Worm (Caenorhabditis elegans): ENCODE data around the gene W06G6.9.

Gene W06G6.9

ce11 chrV:16692988-16693387, 46.7 kb upstream of the W06G6.9 start:
- TF ChIP-seq ceh-30 (tag; optimal IDR thresholded peaks at IDR 0.05) (no peak), nhr-11 (tag; optimal IDR thresholded peaks at IDR 0.05) (no peak), pros-1 (tag; optimal IDR thresholded peaks at IDR 0.05) (no peak), che-1 (tag; optimal IDR thresholded peaks at IDR 0.05) (no peak), unc-3 (GFP tag; conservative IDR thresholded peaks at IDR 0.05) (no peak), unc-3 (tag; optimal IDR thresholded peaks at IDR 0.05) (no peak), ttx-3 (tag; optimal IDR thresholded peaks at IDR 0.05) (no peak), pha-4 (tag; optimal IDR thresholded peaks at IDR 0.05) (no peak)

ce11 chrV:16687227-16687626, 41.0 kb upstream of the W06G6.9 start, which contains the start of gene srz-102:
Gene srz-102 (plus strand): TSS chrV:16687527.
- TF ChIP-seq tbx-2 (tag; optimal IDR thresholded peaks at IDR 0.05) (no peak), K02D7.2 (tag; optimal IDR thresholded peaks at IDR 0.05) (no peak), nhr-232 (tag; optimal IDR thresholded peaks at IDR 0.05) (no peak), ceh-6 (GFP tag; optimal IDR thresholded peaks at IDR 0.05) (no peak), ceh-31 (tag; optimal IDR thresholded peaks at IDR 0.05) (no peak), C08G9.2 (tag; optimal IDR thresholded peaks at IDR 0.05) (no peak), ceh-24 (tag; optimal IDR thresholded peaks at IDR 0.05) (no peak), nhr-11 (tag; optimal IDR thresholded peaks at IDR 0.05) (no peak), ceh-14 (tag; optimal IDR thresholded peaks at IDR 0.05) (no peak), hlh-13 (GFP tag; optimal IDR thresholded peaks at IDR 0.05) (no peak), ceh-19 (GFP tag; optimal IDR thresholded peaks at IDR 0.05) (no peak), syd-9 (tag; optimal IDR thresholded peaks at IDR 0.05) (no peak), dmd-4 (tag; optimal IDR thresholded peaks at IDR 0.05; ENCODE audit: borderline replicate concordance) (no peak), ceh-34 (tag; optimal IDR thresholded peaks at IDR 0.05) (no peak)

- no peak for TF ChIP-seq ceh-22 (tag; optimal IDR thresholded peaks at IDR 0.05)
Measured at ce11 chrV:16685725-16686124, 39.5 kb upstream of the W06G6.9 start, which contains the start of gene srw-43. Gene srw-43 (plus strand): TSS chrV:16686025.

ce11 chrV:16683359-16683758, 37.1 kb upstream of the W06G6.9 start:
- TF ChIP-seq sox-4 (tag; optimal IDR thresholded peaks at IDR 0.05) (no peak), syd-9 (tag; optimal IDR thresholded peaks at IDR 0.05) (no peak), che-1 (tag; optimal IDR thresholded peaks at IDR 0.05) (no peak), ceh-30 (tag; optimal IDR thresholded peaks at IDR 0.05) (no peak), sox-2 (GFP tag; IDR thresholded peaks at IDR 0.05) (no peak), hlh-6 (tag; optimal IDR thresholded peaks at IDR 0.05) (no peak), nhr-11 (tag; optimal IDR thresholded peaks at IDR 0.05) (no peak), zip-5 (tag; optimal IDR thresholded peaks at IDR 0.05) (no peak), ceh-31 (tag; optimal IDR thresholded peaks at IDR 0.05) (no peak)

ce11 chrV:16682886-16683285, 36.6 kb upstream of the W06G6.9 start, which contains the start of gene srw-36:
Gene srw-36 (plus strand): TSS chrV:16683186.
- no peak for TF ChIP-seq pha-4 (tag; optimal IDR thresholded peaks at IDR 0.05)
- TF ChIP-seq hlh-15 (tag; optimal IDR thresholded peaks at IDR 0.05) = no peak
- no peak for TF ChIP-seq hlh-6 (tag; optimal IDR thresholded peaks at IDR 0.05)
- no peak for TF ChIP-seq elt-2 (tag; optimal IDR thresholded peaks at IDR 0.05)
- no peak for TF ChIP-seq ceh-19 (GFP tag; optimal IDR thresholded peaks at IDR 0.05)
- no peak for TF ChIP-seq lim-6 (tag; optimal IDR thresholded peaks at IDR 0.05)
- TF ChIP-seq sox-2 (GFP tag; IDR thresholded peaks at IDR 0.05) = no peak
- no peak for TF ChIP-seq tbx-2 (tag; optimal IDR thresholded peaks at IDR 0.05)
- no peak for TF ChIP-seq pros-1 (tag; optimal IDR thresholded peaks at IDR 0.05)
- no peak for TF ChIP-seq pax-1 (tag; optimal IDR thresholded peaks at IDR 0.05)
- TF ChIP-seq hlh-8 (tag; optimal IDR thresholded peaks at IDR 0.05) = no peak
- no peak for TF ChIP-seq syd-9 (tag; optimal IDR thresholded peaks at IDR 0.05)
- TF ChIP-seq dve-1 (tag; optimal IDR thresholded peaks at IDR 0.05) = no peak

- TF ChIP-seq nhr-232 (tag; optimal IDR thresholded peaks at IDR 0.05) (no peak), pag-3 (tag; optimal IDR thresholded peaks at IDR 0.05; ENCODE audit: borderline replicate concordance) (no peak), ceh-48 (tag; optimal IDR thresholded peaks at IDR 0.05) (no peak), unc-55 (GFP tag; optimal IDR thresholded peaks at IDR 0.05) (no peak), zip-5 (tag; optimal IDR thresholded peaks at IDR 0.05) (no peak), ama-1 (optimal IDR thresholded peaks at IDR 0.05) (no peak), ceh-31 (tag; optimal IDR thresholded peaks at IDR 0.05) (no peak), rnt-1 (tag; optimal IDR thresholded peaks at IDR 0.05) (no peak), npax-4 (tag; optimal IDR thresholded peaks at IDR 0.05) (no peak), elt-4 (tag; optimal IDR thresholded peaks at IDR 0.05) (no peak), hlh-15 (tag; optimal IDR thresholded peaks at IDR 0.05) (no peak), ceh-6 (GFP tag; optimal IDR thresholded peaks at IDR 0.05) (no peak), fkh-6 (tag; optimal IDR thresholded peaks at IDR 0.05) (no peak), unc-3 (GFP tag; conservative IDR thresholded peaks at IDR 0.05) (no peak), unc-3 (tag; optimal IDR thresholded peaks at IDR 0.05) (no peak), pros-1 (tag; optimal IDR thresholded peaks at IDR 0.05) (no peak), pat-9 (tag; optimal IDR thresholded peaks at IDR 0.05) (no peak), ceh-18 (tag; optimal IDR thresholded peaks at IDR 0.05) (no peak), T23F11.4 (GFP tag; optimal IDR thresholded peaks at IDR 0.05) (no peak)
Measured at ce11 chrV:16679981-16680380, 33.7 kb upstream of the W06G6.9 start, which contains the start of gene srw-44. Gene srw-44 (plus strand): TSS chrV:16680281.

Measured in whole organism, late embryonic.